Worm (Caenorhabditis elegans) whole organism, young adult: Measurements from ENCODE around the gene F23B12.1.

Experiments
- atf-7 ChIP-seq: sonication (generic microtip); optimal IDR thresholded peaks from 2 replicates; lab custom pipeline; 2017; ENCODE audit warnings: mild to moderate bottlenecking, missing genetic modification characterization, missing compliant biosample characterization
- ceh-91 ChIP-seq: fragments of 200-800 bp; sonication (Bioruptor generic); IDR thresholded peaks from 2 replicates; pipeline ENCODE4 v1.3.6; 2022; ENCODE audit warnings: missing genetic modification reagents, missing genetic modification characterization, missing compliant biosample characterization
- dpff-1 ChIP-seq: sonication (generic microtip); optimal IDR thresholded peaks from 2 replicates; lab custom pipeline; 2017; ENCODE audit warnings: mild to moderate bottlenecking, missing genetic modification characterization, missing compliant biosample characterization
- let-526 ChIP-seq: fragments of 200-800 bp; sonication (Bioruptor generic); IDR thresholded peaks from 2 replicates; pipeline ENCODE4 v1.3.6; 2022; ENCODE audit warnings: missing genetic modification reagents, missing genetic modification characterization, missing compliant biosample characterization
- nfya-1 ChIP-seq: sonication (generic microtip); optimal IDR thresholded peaks from 2 replicates; lab custom pipeline; 2017; ENCODE audit warnings: antibody characterized with exemption, missing compliant biosample characterization, missing genetic modification characterization, borderline replicate concordance; ENCODE audit not compliant: insufficient read depth
- pha-4 ChIP-seq: fragments of 150-350 bp; sonication (generic microtip); optimal IDR thresholded peaks from 2 replicates; lab custom pipeline; 2014; ENCODE audit warnings: missing biosample characterization, missing genetic modification reagents, missing genetic modification characterization
- ztf-26 ChIP-seq: sonication (generic microtip); optimal IDR thresholded peaks from 2 replicates; lab custom pipeline; 2017; ENCODE audit warnings: missing genetic modification characterization, missing compliant biosample characterization

ce11 chrV:14409905-14410304 is 19.1 kb upstream of the F23B12.1 start:
- TF ChIP-seq pha-4 (tag; lab: Kevin White, UChicago) (no peak), let-526 (GFP tag; lab: Robert Waterston, UW) (no peak), ztf-26 (tag; lab: Kevin White, UChicago) (no peak), dpff-1 (tag; lab: Kevin White, UChicago) (no peak), ceh-91 (GFP tag; lab: Robert Waterston, UW) (no peak), atf-7 (tag; lab: Kevin White, UChicago) (no peak), nfya-1 (tag; lab: Kevin White, UChicago) (no peak)
